Fruit fly (Drosophila melanogaster) whole organism, embryonic: ENCODE data around the gene Pif1A.

Experiments
- BtbVII ChIP-seq: fragments of 200-800 bp; sonication (Bioruptor generic); optimal IDR thresholded peaks from 3 replicates; lab custom pipeline; 2017; ENCODE audit warnings: missing biosample characterization, mild to moderate bottlenecking, missing genetic modification characterization
- CG11085 ChIP-seq: fragments of 200-800 bp; sonication (Bioruptor generic); IDR thresholded peaks from 2 replicates; pipeline ENCODE4 v1.3.6; 2022; ENCODE audit warnings: missing biosample characterization, missing genetic modification characterization
- CG12299 ChIP-seq: fragments of 200-800 bp; sonication (Bioruptor generic); optimal IDR thresholded peaks from 2 replicates; lab custom pipeline; 2018; ENCODE audit warnings: missing biosample characterization, mild to moderate bottlenecking, missing genetic modification characterization
- CG14860 ChIP-seq: fragments of 200-800 bp; sonication (Bioruptor generic); IDR thresholded peaks from 3 replicates; pipeline ENCODE4 v1.3.6; 2022; ENCODE audit warnings: missing biosample characterization, missing genetic modification characterization; ENCODE audit not compliant: partially characterized antibody
- CG17802 ChIP-seq: fragments of 200-800 bp; sonication (Bioruptor generic); optimal IDR thresholded peaks from 2 replicates; lab custom pipeline; 2018; ENCODE audit warnings: missing biosample characterization, mild to moderate bottlenecking, missing genetic modification characterization, moderate library complexity
- CG17829 ChIP-seq: fragments of 200-800 bp; optimal IDR thresholded peaks from 2 replicates; lab custom pipeline; 2019; ENCODE audit warnings: missing biosample characterization, mild to moderate bottlenecking, missing genetic modification characterization, moderate library complexity
- CG18011 ChIP-seq: fragments of 200-800 bp; sonication (Bioruptor generic); optimal IDR thresholded peaks from 2 replicates; lab custom pipeline; 2017; ENCODE audit warnings: missing biosample characterization, missing genetic modification characterization, mild to moderate bottlenecking, moderate library complexity, missing genotype
- CG2202 ChIP-seq: fragments of 200-800 bp; sonication (Bioruptor generic); optimal IDR thresholded peaks from 2 replicates; lab custom pipeline; 2018; ENCODE audit warnings: missing biosample characterization, mild to moderate bottlenecking, missing genetic modification characterization
- CG30431 ChIP-seq: fragments of 200-800 bp; sonication (Bioruptor generic); optimal IDR thresholded peaks from 2 replicates; lab custom pipeline; 2017; ENCODE audit warnings: missing biosample characterization, missing genetic modification characterization
- CG3838 ChIP-seq: fragments of 200-800 bp; sonication (Bioruptor generic); optimal IDR thresholded peaks from 3 replicates; lab custom pipeline; 2016; ENCODE audit warnings: missing biosample characterization, missing genetic modification characterization
- CG4282 ChIP-seq: fragments of 200-800 bp; sonication (Bioruptor generic); optimal IDR thresholded peaks from 2 replicates; lab custom pipeline; 2016; ENCODE audit warnings: missing biosample characterization, missing genetic modification characterization
- CG4707 ChIP-seq: fragments of 200-800 bp; sonication (Bioruptor generic); optimal IDR thresholded peaks from 2 replicates; lab custom pipeline; 2018; ENCODE audit warnings: missing biosample characterization, mild to moderate bottlenecking, missing genetic modification characterization, moderate library complexity
- CG6254 ChIP-seq: fragments of 200-800 bp; sonication (Bioruptor generic); optimal IDR thresholded peaks from 3 replicates; lab custom pipeline; 2017; ENCODE audit warnings: mild to moderate bottlenecking, missing biosample characterization, missing genetic modification reagents, missing genetic modification characterization
- CG8290 ChIP-seq, 3 experiments: fragments of 200-800 bp; sonication (Bioruptor generic); optimal IDR thresholded peaks; 2 replicates each; lab custom pipeline; 2016 to 2019; ENCODE audit warnings: missing biosample characterization in 3 of 3, missing genetic modification characterization in 3 of 3, mild to moderate bottlenecking in 2 of 3, moderate library complexity in 1 of 3
- CG8924 ChIP-seq: fragments of 200-800 bp; optimal IDR thresholded peaks from 3 replicates; lab custom pipeline; 2019; ENCODE audit warnings: missing biosample characterization, mild to moderate bottlenecking, missing genetic modification characterization, moderate library complexity
- CG8944 ChIP-seq: fragments of 200-800 bp; sonication (Bioruptor generic); optimal IDR thresholded peaks from 3 replicates; lab custom pipeline; 2016; ENCODE audit warnings: missing biosample characterization, missing genetic modification characterization
- CG9609 ChIP-seq: fragments of 200-800 bp; sonication (Bioruptor generic); optimal IDR thresholded peaks from 3 replicates; lab custom pipeline; 2016; ENCODE audit warnings: missing biosample characterization, missing genetic modification characterization
- CG9817 ChIP-seq: fragments of 200-800 bp; sonication (Bioruptor generic); optimal IDR thresholded peaks from 2 replicates; lab custom pipeline; 2018; ENCODE audit warnings: missing biosample characterization, mild to moderate bottlenecking, missing genetic modification characterization, moderate library complexity
- Chrac-16 ChIP-seq: fragments of 200-800 bp; sonication (Bioruptor generic); optimal IDR thresholded peaks from 3 replicates; lab custom pipeline; 2016; ENCODE audit warnings: missing biosample characterization, missing genetic modification characterization
- Dll ChIP-seq: fragments of 200-800 bp; sonication (Bioruptor generic); IDR thresholded peaks from 4 replicates; pipeline ENCODE4 v1.3.6; 2022; ENCODE audit warnings: missing biosample characterization, missing genetic modification characterization; ENCODE audit not compliant: partially characterized antibody
- Dref ChIP-seq: fragments of 200-800 bp; sonication (Bioruptor generic); IDR thresholded peaks from 2 replicates; pipeline ENCODE4 v1.3.6; 2022; ENCODE audit warnings: missing biosample characterization, missing genetic modification characterization
- HHEX ChIP-seq: fragments of 200-800 bp; sonication (Bioruptor generic); optimal IDR thresholded peaks from 3 replicates; lab custom pipeline; 2017; ENCODE audit warnings: missing biosample characterization, mild to moderate bottlenecking, missing genetic modification characterization, missing genetic modification reagents
- Hr51 ChIP-seq, 2 experiments: fragments of 200-800 bp; sonication (Bioruptor generic); optimal IDR thresholded peaks; 2 replicates in 1 of 2; 3 replicates in 1 of 2; lab custom pipeline; 2016 to 2018; ENCODE audit warnings: missing biosample characterization in 2 of 2, missing genetic modification characterization in 2 of 2, mild to moderate bottlenecking in 1 of 2, moderate library complexity in 1 of 2
- Neu2 ChIP-seq: fragments of 200-800 bp; sonication (Bioruptor generic); optimal IDR thresholded peaks from 3 replicates; lab custom pipeline; 2016; ENCODE audit warnings: missing biosample characterization, missing genetic modification characterization, borderline replicate concordance
- Sox100B ChIP-seq: fragments of 200-800 bp; sonication (Bioruptor generic); optimal IDR thresholded peaks from 3 replicates; lab custom pipeline; 2018; ENCODE audit warnings: missing biosample characterization, mild to moderate bottlenecking, missing genetic modification characterization
- Sox102F ChIP-seq: fragments of 200-800 bp; sonication (Bioruptor generic); optimal IDR thresholded peaks from 2 replicates; lab custom pipeline; 2018; ENCODE audit warnings: missing biosample characterization, mild to moderate bottlenecking, missing genetic modification characterization, moderate library complexity
- btn ChIP-seq: fragments of 200-800 bp; sonication (Bioruptor generic); optimal IDR thresholded peaks from 2 replicates; lab custom pipeline; 2016; ENCODE audit warnings: missing biosample characterization, missing genetic modification characterization
- cato ChIP-seq: fragments of 200-800 bp; sonication (Bioruptor generic); optimal IDR thresholded peaks from 2 replicates; lab custom pipeline; 2016; ENCODE audit warnings: missing biosample characterization, missing genetic modification characterization, borderline replicate concordance
- chm ChIP-seq: fragments of 200-800 bp; sonication (Bioruptor generic); IDR thresholded peaks from 2 replicates; pipeline ENCODE4 v1.3.6; 2022; ENCODE audit warnings: missing biosample characterization, missing genetic modification characterization
- cwo ChIP-seq: fragments of 200-800 bp; sonication (Bioruptor generic); optimal IDR thresholded peaks from 3 replicates; lab custom pipeline; 2017; ENCODE audit warnings: missing biosample characterization, missing genetic modification characterization, mild to moderate bottlenecking, moderate library complexity, missing genetic modification reagents
- da ChIP-seq: fragments of 200-800 bp; sonication (Bioruptor generic); optimal IDR thresholded peaks from 2 replicates; lab custom pipeline; 2016; ENCODE audit warnings: missing biosample characterization, missing genetic modification characterization
- dimm ChIP-seq: fragments of 200-800 bp; sonication (Bioruptor generic); IDR thresholded peaks from 2 replicates; pipeline ENCODE4 v1.3.6; 2022; ENCODE audit warnings: missing biosample characterization, missing genetic modification characterization
- disco-r ChIP-seq: fragments of 200-800 bp; sonication (Bioruptor generic); optimal IDR thresholded peaks from 2 replicates; lab custom pipeline; 2016; ENCODE audit warnings: missing biosample characterization, missing genetic modification characterization
- dmrt99B ChIP-seq: fragments of 200-800 bp; sonication (Bioruptor generic); optimal IDR thresholded peaks from 2 replicates; lab custom pipeline; 2018; ENCODE audit warnings: missing biosample characterization, mild to moderate bottlenecking, missing genetic modification characterization, moderate library complexity
- esg ChIP-seq: fragments of 200-800 bp; sonication (Bioruptor generic); conservative IDR thresholded peaks from 2 replicates; pipeline ENCODE4 v1.3.6; 2022; ENCODE audit warnings: missing biosample characterization, missing genetic modification characterization
- gcm ChIP-seq: fragments of 200-800 bp; sonication (Bioruptor generic); optimal IDR thresholded peaks from 2 replicates; lab custom pipeline; 2019; ENCODE audit warnings: missing biosample characterization, mild to moderate bottlenecking, missing genetic modification characterization, moderate library complexity
- her ChIP-seq: fragments of 200-800 bp; sonication (Bioruptor generic); optimal IDR thresholded peaks from 2 replicates; lab custom pipeline; 2016; ENCODE audit warnings: missing biosample characterization, missing genetic modification characterization
- insv ChIP-seq, 2 experiments: fragments of 200-800 bp; sonication (Bioruptor generic); optimal IDR thresholded peaks; 3 replicates each; lab custom pipeline; 2016 to 2018; ENCODE audit warnings: missing biosample characterization in 2 of 2, missing genetic modification characterization in 2 of 2
- ken ChIP-seq: fragments of 200-800 bp; sonication (Bioruptor generic); IDR thresholded peaks from 3 replicates; pipeline ENCODE4 v1.3.6; 2022; ENCODE audit warnings: missing biosample characterization, missing genetic modification characterization
- lbe ChIP-seq: fragments of 200-800 bp; sonication (Bioruptor generic); optimal IDR thresholded peaks from 2 replicates; lab custom pipeline; 2016; ENCODE audit warnings: missing biosample characterization, mild to moderate bottlenecking, missing genetic modification characterization
- otp ChIP-seq: fragments of 200-800 bp; sonication (Bioruptor generic); IDR thresholded peaks from 3 replicates; pipeline ENCODE4, ENCODE4 v1.3.6; 2022; ENCODE audit warnings: missing biosample characterization, missing genetic modification characterization
- pum ChIP-seq: fragments of 200-800 bp; sonication (Bioruptor generic); optimal IDR thresholded peaks from 2 replicates; lab custom pipeline; 2016; ENCODE audit warnings: missing biosample characterization, missing genetic modification characterization
- repo ChIP-seq: fragments of 200-800 bp; sonication (Bioruptor generic); optimal IDR thresholded peaks from 2 replicates; lab custom pipeline; 2016; ENCODE audit warnings: missing biosample characterization, missing genetic modification characterization
- run ChIP-seq: fragments of 200-800 bp; sonication (Bioruptor generic); optimal IDR thresholded peaks from 3 replicates; lab custom pipeline; 2018; ENCODE audit warnings: missing biosample characterization, mild to moderate bottlenecking, missing genetic modification characterization
- sens-2 ChIP-seq: fragments of 200-800 bp; sonication (Bioruptor generic); IDR thresholded peaks from 2 replicates; pipeline ENCODE4 v1.3.6; 2022; ENCODE audit warnings: missing biosample characterization, missing genetic modification characterization
- tin ChIP-seq: fragments of 200-800 bp; sonication (Bioruptor generic); optimal IDR thresholded peaks from 3 replicates; lab custom pipeline; 2016; ENCODE audit warnings: missing biosample characterization, missing genetic modification characterization
- trh ChIP-seq: fragments of 200-800 bp; sonication (Bioruptor generic); optimal IDR thresholded peaks from 2 replicates; lab custom pipeline; 2016; ENCODE audit warnings: missing biosample characterization, missing genetic modification characterization
- wdn ChIP-seq: fragments of 200-800 bp; sonication (Bioruptor generic); IDR thresholded peaks from 2 replicates; pipeline ENCODE4 v1.3.6; 2022; ENCODE audit warnings: missing biosample characterization, missing genetic modification characterization

Gene Pif1A

DNA sequence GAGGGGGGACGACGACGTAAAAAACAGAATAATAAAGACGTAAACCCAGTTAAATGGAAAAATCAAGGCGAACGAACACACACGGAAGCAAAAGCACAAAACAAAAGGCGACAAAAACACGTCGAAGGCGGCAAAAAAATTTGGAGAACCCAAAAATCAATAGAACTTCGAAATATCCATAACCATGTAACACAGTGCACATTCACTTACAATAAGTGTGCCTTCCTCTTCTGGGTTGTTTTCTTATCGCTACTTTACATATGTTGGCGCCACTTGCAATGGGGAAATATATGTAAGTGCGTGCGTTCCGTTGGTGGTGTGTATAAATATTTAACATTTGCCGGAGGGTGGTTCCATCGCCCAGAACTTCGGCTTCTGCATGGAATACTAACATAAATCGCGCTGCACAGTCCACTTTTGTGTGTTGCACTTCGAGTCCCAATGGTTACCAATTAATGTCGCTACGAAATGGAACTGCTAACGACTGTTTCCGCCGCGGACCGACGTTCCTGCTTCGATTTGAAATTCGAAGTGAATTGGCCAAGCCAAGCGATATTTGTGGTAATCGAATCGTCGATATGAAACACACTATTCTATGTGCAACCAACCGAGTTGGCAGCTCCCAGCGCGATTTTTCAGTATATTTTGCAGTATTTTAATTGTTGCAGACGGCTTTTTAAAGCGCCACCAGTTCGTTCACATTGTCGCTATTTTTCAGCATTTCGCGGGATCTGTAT is 53.7 kb downstream of the Pif1A start, which contains the start of the genes CG9801 and Nasp (continued):
- peak; percentile 13 for TF ChIP-seq Chrac-16 (GFP tag; lab: Kevin White, UChicago)
- TF ChIP-seq CG8924 (tag; lab: Kevin White, UChicago): peak; percentile 37
- peak; percentile 90 for TF ChIP-seq Dref (GFP tag; lab: Robert Waterston, UW)
- no peak for TF ChIP-seq cato (GFP tag; lab: Kevin White, UChicago)
- TF ChIP-seq tin (GFP tag; lab: Kevin White, UChicago): no peak
- peak; percentile 38; the same call in 1 of the 2 replicates for TF ChIP-seq wdn (GFP tag; lab: Robert Waterston, UW)
- peak; percentile 11 for TF ChIP-seq CG9817 (tag; lab: Kevin White, UChicago)
- peak; percentile 43 for TF ChIP-seq lbe
- peak; percentile 53 for TF ChIP-seq CG3838 (GFP tag; lab: Kevin White, UChicago)
- TF ChIP-seq cwo (GFP tag; lab: Kevin White, UChicago): no peak
- no peak for TF ChIP-seq CG9609
- TF ChIP-seq Sox100B: no peak
- TF ChIP-seq trh (GFP tag; lab: Kevin White, UChicago): no peak
- no peak for TF ChIP-seq HHEX (GFP tag; lab: Kevin White, UChicago)
- TF ChIP-seq CG6254 (GFP tag; lab: Kevin White, UChicago): peak; percentile 21
- peak in 1 of 2 experiments; percentile 18 for TF ChIP-seq Hr51 (GFP tag; optimal IDR thresholded peaks at IDR 0.05; lab: Kevin White, UChicago)
- TF ChIP-seq Dll (GFP tag; lab: Robert Waterston, UW): peak; percentile 76; the same call in 3 of the 4 replicates
- TF ChIP-seq CG8944 (GFP tag; lab: Kevin White, UChicago): peak; percentile 10
- TF ChIP-seq CG18011 (GFP tag; lab: Kevin White, UChicago): no peak
- peak in 1 of 2 experiments; percentile 10 for TF ChIP-seq insv (GFP tag; optimal IDR thresholded peaks at IDR 0.05; lab: Kevin White, UChicago)
- no peak for TF ChIP-seq da
- no peak for TF ChIP-seq Sox102F
- TF ChIP-seq pum (GFP tag; lab: Kevin White, UChicago): peak; percentile 16
- no peak for TF ChIP-seq disco-r (GFP tag; lab: Kevin White, UChicago)
- TF ChIP-seq gcm (GFP tag; lab: Kevin White, UChicago): peak; percentile 42
- TF ChIP-seq dmrt99B (tag; lab: Kevin White, UChicago): peak; percentile 21
- TF ChIP-seq CG12299 (tag; lab: Kevin White, UChicago): peak; percentile 3
- TF ChIP-seq CG4707 (GFP tag; lab: Kevin White, UChicago): no peak
- TF ChIP-seq her (GFP tag; lab: Kevin White, UChicago): peak; percentile 39
- TF ChIP-seq Neu2 (GFP tag; lab: Kevin White, UChicago): no peak
- TF ChIP-seq CG2202 (tag; lab: Kevin White, UChicago): no peak
- TF ChIP-seq run (tag; lab: Kevin White, UChicago): peak; percentile 41
- TF ChIP-seq CG14860 (GFP tag; lab: Robert Waterston, UW): peak; percentile 56; the same call in 2 of the 3 replicates
- TF ChIP-seq repo: peak; percentile 31
- peak; percentile 57 for TF ChIP-seq CG17829
- no peak for TF ChIP-seq btn (GFP tag; lab: Kevin White, UChicago)
- TF ChIP-seq CG8290 (GFP tag; optimal IDR thresholded peaks at IDR 0.05; lab: Kevin White, UChicago): peak; percentile 51
- peak in 1 of 2 experiments; percentile 75 for TF ChIP-seq CG8290 (tag; optimal IDR thresholded peaks at IDR 0.05; lab: Kevin White, UChicago)
- no peak for TF ChIP-seq sens-2
- no peak for TF ChIP-seq dimm
- no peak for TF ChIP-seq esg (GFP tag; lab: Robert Waterston, UW)
- no peak for TF ChIP-seq BtbVII (GFP tag; lab: Kevin White, UChicago)
- no peak for TF ChIP-seq CG11085 (GFP tag; lab: Robert Waterston, UW)
- peak; percentile 74; the same call in 1 of the 2 replicates for TF ChIP-seq chm (GFP tag; lab: Robert Waterston, UW)
- no peak for TF ChIP-seq CG30431 (GFP tag; lab: Kevin White, UChicago)
- no peak for TF ChIP-seq otp (GFP tag; lab: Robert Waterston, UW)
- TF ChIP-seq CG17802: no peak
- no peak for TF ChIP-seq ken (GFP tag; lab: Robert Waterston, UW)
- no peak for TF ChIP-seq CG4282 (GFP tag; lab: Kevin White, UChicago)
